Fruit fly (Drosophila melanogaster) whole organism, embryonic: ENCODE data around the gene Rh5.

Experiments used
- Antp ChIP-seq: fragments of 200-800 bp; sonication (Bioruptor generic); optimal IDR thresholded peaks from 3 replicates; lab custom pipeline; 2016; ENCODE audit warnings: missing biosample characterization, missing genetic modification characterization
- B-H2 ChIP-seq: fragments of 200-800 bp; sonication (Bioruptor generic); optimal IDR thresholded peaks from 2 replicates; lab custom pipeline; 2018; ENCODE audit warnings: missing biosample characterization, mild to moderate bottlenecking, missing genetic modification characterization
- Blimp-1 ChIP-seq: fragments of 200-800 bp; sonication (Bioruptor generic); optimal IDR thresholded peaks from 3 replicates; lab custom pipeline; 2018; ENCODE audit warnings: missing biosample characterization, missing genetic modification characterization, mild to moderate bottlenecking, moderate library complexity, missing genetic modification reagents
- CG10543 ChIP-seq: fragments of 200-800 bp; sonication (Bioruptor generic); optimal IDR thresholded peaks from 3 replicates; lab custom pipeline; 2017; ENCODE audit warnings: missing biosample characterization, mild to moderate bottlenecking, missing genetic modification characterization, moderate library complexity
- CG11560 ChIP-seq: fragments of 200-800 bp; sonication (Bioruptor generic); IDR thresholded peaks from 3 replicates; pipeline ENCODE4 v1.3.6; 2022; ENCODE audit warnings: missing biosample characterization, missing genetic modification characterization
- CG13894 ChIP-seq: fragments of 200-800 bp; sonication (Bioruptor generic); optimal IDR thresholded peaks from 3 replicates; lab custom pipeline; 2018; ENCODE audit warnings: missing biosample characterization, mild to moderate bottlenecking, missing genetic modification characterization, moderate library complexity
- CG14050 ChIP-seq: fragments of 200-800 bp; sonication (Bioruptor generic); IDR thresholded peaks from 3 replicates; pipeline ENCODE4 v1.3.6; 2022; ENCODE audit warnings: missing biosample characterization, missing genetic modification characterization
- CG15601 ChIP-seq: fragments of 200-800 bp; sonication (Bioruptor generic); optimal IDR thresholded peaks from 3 replicates; lab custom pipeline; 2019; ENCODE audit warnings: missing biosample characterization, mild to moderate bottlenecking, missing genetic modification characterization, moderate library complexity
- CG17361 ChIP-seq: fragments of 200-800 bp; sonication (Bioruptor generic); IDR thresholded peaks from 3 replicates; pipeline ENCODE4 v1.3.6; 2022; ENCODE audit warnings: missing biosample characterization, missing genetic modification characterization
- CG18011 ChIP-seq: fragments of 200-800 bp; sonication (Bioruptor generic); optimal IDR thresholded peaks from 2 replicates; lab custom pipeline; 2017; ENCODE audit warnings: missing biosample characterization, missing genetic modification characterization, mild to moderate bottlenecking, moderate library complexity, missing genotype
- CG1832 ChIP-seq: fragments of 200-800 bp; sonication (Bioruptor generic); optimal IDR thresholded peaks from 2 replicates; lab custom pipeline; 2017; ENCODE audit warnings: missing biosample characterization, mild to moderate bottlenecking, missing genetic modification characterization, inconsistent platforms
- CG18599 ChIP-seq: fragments of 200-800 bp; sonication (Bioruptor generic); optimal IDR thresholded peaks from 3 replicates; lab custom pipeline; 2017; ENCODE audit warnings: missing biosample characterization, missing genetic modification characterization, mild to moderate bottlenecking, moderate library complexity, missing genetic modification reagents
- CG34376 ChIP-seq: fragments of 200-800 bp; sonication (Bioruptor generic); optimal IDR thresholded peaks from 2 replicates; lab custom pipeline; 2018; ENCODE audit warnings: missing biosample characterization, mild to moderate bottlenecking, missing genetic modification characterization
- CG7963 ChIP-seq: fragments of 200-800 bp; sonication (Bioruptor generic); IDR thresholded peaks from 3 replicates; pipeline ENCODE4 v1.3.6; 2022; ENCODE audit warnings: missing biosample characterization, missing genetic modification characterization; ENCODE audit not compliant: partially characterized antibody
- CG8359 ChIP-seq: fragments of 200-800 bp; sonication (Bioruptor generic); optimal IDR thresholded peaks from 2 replicates; lab custom pipeline; 2017; ENCODE audit warnings: missing biosample characterization, mild to moderate bottlenecking, missing genetic modification characterization, borderline replicate concordance
- Dbx ChIP-seq: fragments of 200-800 bp; sonication (Bioruptor generic); IDR thresholded peaks from 3 replicates; pipeline ENCODE4 v1.3.6; 2022; ENCODE audit warnings: missing biosample characterization, missing genetic modification characterization
- Dip2 ChIP-seq: fragments of 200-800 bp; sonication (Bioruptor generic); IDR thresholded peaks from 2 replicates; pipeline ENCODE4 v1.3.6; 2022; ENCODE audit warnings: missing biosample characterization, missing genetic modification characterization
- Fer1 ChIP-seq: fragments of 200-800 bp; sonication (Bioruptor generic); optimal IDR thresholded peaks from 2 replicates; lab custom pipeline; 2017; ENCODE audit warnings: missing biosample characterization, mild to moderate bottlenecking, missing genetic modification characterization
- Hmr ChIP-seq: fragments of 200-800 bp; sonication (Bioruptor generic); optimal IDR thresholded peaks from 3 replicates; lab custom pipeline; 2017; ENCODE audit warnings: mild to moderate bottlenecking, missing biosample characterization, missing genetic modification reagents, missing genetic modification characterization
- Hr39 ChIP-seq: fragments of >200 bp; optimal IDR thresholded peaks from 2 replicates; lab custom pipeline; 2017
- Lhr ChIP-seq: fragments of 200-800 bp; sonication (Bioruptor generic); optimal IDR thresholded peaks from 3 replicates; lab custom pipeline; 2017; ENCODE audit warnings: mild to moderate bottlenecking, missing biosample characterization, missing genetic modification reagents, missing genetic modification characterization
- Meics ChIP-seq: fragments of 200-800 bp; sonication (Bioruptor generic); optimal IDR thresholded peaks from 2 replicates; lab custom pipeline; 2017; ENCODE audit warnings: missing biosample characterization, mild to moderate bottlenecking, missing genetic modification characterization
- NK7.1 ChIP-seq: fragments of 200-800 bp; sonication (Bioruptor generic); optimal IDR thresholded peaks from 3 replicates; lab custom pipeline; 2016; ENCODE audit warnings: missing biosample characterization, missing genetic modification characterization
- Nf-YB ChIP-seq: fragments of 200-800 bp; sonication (Bioruptor generic); optimal IDR thresholded peaks from 3 replicates; lab custom pipeline; 2019; ENCODE audit warnings: missing biosample characterization, mild to moderate bottlenecking, missing genetic modification characterization, moderate library complexity
- Nf-YC ChIP-seq: fragments of 200-800 bp; optimal IDR thresholded peaks from 3 replicates; lab custom pipeline; 2019; ENCODE audit warnings: missing biosample characterization, mild to moderate bottlenecking, missing genetic modification characterization, moderate library complexity
- NfI ChIP-seq: fragments of 200-800 bp; sonication (Bioruptor generic); optimal IDR thresholded peaks from 3 replicates; lab custom pipeline; 2018; ENCODE audit warnings: missing biosample characterization, mild to moderate bottlenecking, missing genetic modification characterization, moderate library complexity
- Stat92E ChIP-seq, 3 experiments: fragments of >200 bp in 2 of 3; fragments of 200-800 bp in 1 of 3; sonication (Bioruptor generic) in 1 of 3; optimal IDR thresholded peaks; 2 replicates each; lab custom pipeline; 2017 to 2019; ENCODE audit warnings: missing biosample characterization in 3 of 3, missing genetic modification characterization in 3 of 3, mild to moderate bottlenecking in 1 of 3, moderate library complexity in 1 of 3
- Tbp ChIP-seq: fragments of >200 bp; optimal IDR thresholded peaks from 2 replicates; lab custom pipeline; 2018; ENCODE audit warnings: missing biosample characterization, missing genetic modification characterization
- abd-A ChIP-seq: fragments of 200-800 bp; sonication (Bioruptor generic); optimal IDR thresholded peaks from 3 replicates; lab custom pipeline; 2019; ENCODE audit warnings: missing biosample characterization, mild to moderate bottlenecking, missing genetic modification characterization, moderate library complexity
- btn ChIP-seq: fragments of 200-800 bp; sonication (Bioruptor generic); optimal IDR thresholded peaks from 2 replicates; lab custom pipeline; 2016; ENCODE audit warnings: missing biosample characterization, missing genetic modification characterization
- fd64A ChIP-seq: fragments of 200-800 bp; sonication (Bioruptor generic); optimal IDR thresholded peaks from 3 replicates; lab custom pipeline; 2018; ENCODE audit warnings: missing biosample characterization, mild to moderate bottlenecking, missing genetic modification characterization
- gsb-n ChIP-seq: fragments of 200-800 bp; sonication (Bioruptor generic); optimal IDR thresholded peaks from 3 replicates; lab custom pipeline; 2018; ENCODE audit warnings: missing biosample characterization, mild to moderate bottlenecking, missing genetic modification characterization
- gt ChIP-seq: fragments of 200-800 bp; sonication (Bioruptor generic); IDR thresholded peaks from 2 replicates; pipeline ENCODE4 v1.3.6; 2022; ENCODE audit warnings: missing biosample characterization, missing genetic modification characterization
- kah ChIP-seq: fragments of 200-800 bp; sonication (Bioruptor generic); optimal IDR thresholded peaks from 2 replicates; lab custom pipeline; 2018; ENCODE audit warnings: missing biosample characterization, mild to moderate bottlenecking, missing genetic modification characterization
- kni ChIP-seq: fragments of 200-800 bp; sonication (Bioruptor generic); optimal IDR thresholded peaks from 3 replicates; lab custom pipeline; 2017; ENCODE audit warnings: mild to moderate bottlenecking, missing biosample characterization, missing genetic modification reagents, missing genetic modification characterization
- knrl ChIP-seq: fragments of 200-800 bp; sonication (Bioruptor generic); IDR thresholded peaks from 3 replicates; pipeline ENCODE4 v1.3.6; 2022; ENCODE audit warnings: missing biosample characterization, missing genetic modification characterization; ENCODE audit not compliant: partially characterized antibody
- lmd ChIP-seq: fragments of 200-800 bp; sonication (Bioruptor generic); IDR thresholded peaks from 2 replicates; pipeline ENCODE4 v1.3.6; 2022; ENCODE audit warnings: missing biosample characterization, missing genetic modification characterization
- mirr ChIP-seq: fragments of 200-800 bp; sonication (Bioruptor generic); optimal IDR thresholded peaks from 3 replicates; lab custom pipeline; 2018; ENCODE audit warnings: missing biosample characterization, mild to moderate bottlenecking, missing genetic modification characterization
- nerfin-1 ChIP-seq: fragments of 200-800 bp; sonication (Bioruptor generic); optimal IDR thresholded peaks from 3 replicates; lab custom pipeline; 2019; ENCODE audit warnings: missing biosample characterization, mild to moderate bottlenecking, missing genetic modification characterization, moderate library complexity
- org-1 ChIP-seq: fragments of 200-800 bp; sonication (Bioruptor generic); optimal IDR thresholded peaks from 2 replicates; lab custom pipeline; 2017; ENCODE audit warnings: missing biosample characterization, missing genetic modification characterization
- repo ChIP-seq: fragments of 200-800 bp; sonication (Bioruptor generic); optimal IDR thresholded peaks from 2 replicates; lab custom pipeline; 2016; ENCODE audit warnings: missing biosample characterization, missing genetic modification characterization
- row ChIP-seq: fragments of 200-800 bp; sonication (Bioruptor generic); IDR thresholded peaks from 3 replicates; pipeline ENCODE4 v1.3.6; 2022; ENCODE audit warnings: missing biosample characterization, missing genetic modification characterization
- sc ChIP-seq, 3 experiments: fragments of >200 bp in 2 of 3; fragments of 200-800 bp in 1 of 3; sonication (Bioruptor generic) in 1 of 3; optimal IDR thresholded peaks; 2 replicates in 2 of 3; 3 replicates in 1 of 3; lab custom pipeline; 2017; ENCODE audit warnings: mild to moderate bottlenecking in 1 of 3, missing biosample characterization in 1 of 3, missing genetic modification characterization in 1 of 3, missing genetic modification reagents in 1 of 3
- sug ChIP-seq: fragments of 200-800 bp; optimal IDR thresholded peaks from 2 replicates; lab custom pipeline; 2019; ENCODE audit warnings: missing biosample characterization, mild to moderate bottlenecking, missing genetic modification characterization, moderate library complexity
- trh ChIP-seq: fragments of 200-800 bp; sonication (Bioruptor generic); optimal IDR thresholded peaks from 2 replicates; lab custom pipeline; 2016; ENCODE audit warnings: missing biosample characterization, missing genetic modification characterization
- vfl ChIP-seq: fragments of 200-800 bp; sonication (Bioruptor generic); optimal IDR thresholded peaks from 2 replicates; lab custom pipeline; 2016; ENCODE audit warnings: missing biosample characterization, missing genetic modification characterization
- vnd ChIP-seq: fragments of 200-800 bp; sonication (Bioruptor generic); IDR thresholded peaks from 3 replicates; pipeline ENCODE4 v1.3.6; 2022; ENCODE audit warnings: missing biosample characterization, missing genetic modification characterization; ENCODE audit not compliant: partially characterized antibody

Gene Rh5

DNA sequence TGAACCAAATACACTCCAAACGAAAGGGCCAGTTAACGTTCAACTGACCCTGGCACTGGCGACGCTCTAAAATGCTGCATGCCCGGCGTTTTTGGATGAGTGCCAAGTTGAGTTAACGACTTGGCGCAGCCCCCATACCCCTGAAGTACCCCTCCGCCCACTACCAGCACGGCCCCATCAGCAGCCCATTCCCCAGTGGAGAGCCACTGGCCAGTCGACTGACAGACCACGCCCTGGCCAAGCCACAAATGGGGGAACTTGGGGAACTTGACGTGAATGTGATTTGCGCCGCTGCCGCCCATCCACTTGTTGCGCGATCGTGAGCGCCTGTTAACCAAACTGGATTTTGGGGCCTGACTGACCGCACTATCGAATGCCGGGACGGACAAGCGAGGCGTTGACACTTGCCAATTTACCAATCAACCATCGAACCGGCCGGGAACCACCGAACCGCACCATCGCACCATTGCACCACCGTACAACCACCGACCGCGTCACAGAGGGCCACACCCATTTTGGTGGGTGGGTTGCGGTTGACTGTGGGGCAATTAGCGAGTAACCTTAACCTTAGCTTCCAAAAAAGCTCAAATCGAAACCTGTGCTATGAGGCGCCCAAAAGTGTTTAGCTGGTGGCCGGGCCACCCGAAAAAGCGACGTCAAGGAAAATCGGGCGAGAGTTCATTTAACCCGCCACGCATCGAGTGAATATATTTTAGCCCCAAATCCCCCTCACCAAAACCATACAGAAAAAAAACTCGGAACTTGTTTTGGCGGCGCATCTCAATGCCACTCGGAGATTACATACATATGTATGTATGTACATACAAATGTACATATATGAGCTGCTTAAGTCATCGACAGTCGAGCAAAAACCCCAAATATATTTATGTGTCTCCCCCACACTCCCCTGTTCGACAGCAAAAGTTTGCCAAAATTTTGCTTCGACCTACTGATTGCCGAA lies 2.2 kb upstream of the Rh5 start (continued):
- TF ChIP-seq nerfin-1 (tag; lab: Kevin White, UChicago) (no peak), trh (GFP tag; lab: Kevin White, UChicago) (no peak), CG14050 (GFP tag; lab: Robert Waterston, UW) (no peak), Dbx (no peak), vnd (no peak), fd64A (GFP tag; lab: Kevin White, UChicago) (no peak), btn (GFP tag; lab: Kevin White, UChicago) (no peak), CG10543 (GFP tag; lab: Kevin White, UChicago) (peak; percentile 98), CG13894 (tag; lab: Kevin White, UChicago) (peak; percentile 86), CG7963 (GFP tag; lab: Robert Waterston, UW) (no peak), Antp (no peak), CG1832 (GFP tag; lab: Kevin White, UChicago) (peak; percentile 15), org-1 (GFP tag; lab: Kevin White, UChicago) (peak; percentile 28), B-H2 (peak; percentile 17), CG18599 (GFP tag; lab: Kevin White, UChicago) (peak; percentile 40), gt (no peak), CG8359 (peak; percentile 30), mirr (GFP tag; lab: Kevin White, UChicago) (peak; percentile 71), CG15601 (peak; percentile 21), Blimp-1 (GFP tag; lab: Kevin White, UChicago) (peak; percentile 73), Lhr (GFP tag; lab: Kevin White, UChicago) (peak; percentile 28), repo (GFP tag; lab: Kevin White, UChicago) (no peak), Meics (GFP tag; lab: Kevin White, UChicago) (no peak), Nf-YC (tag; lab: Kevin White, UChicago) (peak; percentile 96), Tbp (GFP tag; lab: Kevin White, UChicago) (no peak), knrl (no peak), sug (tag; lab: Kevin White, UChicago) (peak; percentile 90), CG11560 (tag; lab: Robert Waterston, UW) (no peak), Hr39 (lab: Kevin White, UChicago) (no peak), NfI (GFP tag; lab: Kevin White, UChicago) (peak; percentile 87), row (GFP tag; lab: Robert Waterston, UW) (no peak), gsb-n (tag; lab: Kevin White, UChicago) (peak; percentile 82), CG17361 (GFP tag; lab: Robert Waterston, UW) (no peak), kni (GFP tag; lab: Kevin White, UChicago) (peak; percentile 95), CG34376 (GFP tag; lab: Kevin White, UChicago) (peak; percentile 47), Fer1 (peak; percentile 35), Nf-YB (GFP tag; lab: Kevin White, UChicago) (peak; percentile 95), Dip2 (GFP tag; lab: Robert Waterston, UW) (no peak), Hmr (GFP tag; lab: Kevin White, UChicago) (peak; percentile 39), vfl (no peak), lmd (GFP tag; lab: Robert Waterston, UW) (no peak), Stat92E (GFP tag; optimal IDR thresholded peaks at IDR 0.05; lab: Kevin White, UChicago) (peak in 1 of 3 experiments; percentile 40), NK7.1 (no peak), abd-A (peak; percentile 99), CG18011 (GFP tag; lab: Kevin White, UChicago) (no peak), kah (GFP tag; lab: Kevin White, UChicago) (peak; percentile 93), sc (optimal IDR thresholded peaks at IDR 0.05; lab: Kevin White, UChicago) (no peak), sc (GFP tag; optimal IDR thresholded peaks at IDR 0.05; lab: Kevin White, UChicago) (no peak)
